Fruit fly (Drosophila melanogaster) whole organism: ENCODE measurements around the gene CG14961.

ENCODE experiments used
- CG8478 ChIP-seq: fragments of >200 bp; optimal IDR thresholded peaks from 2 replicates; lab custom pipeline; 2018; ENCODE audit warnings: inconsistent platforms
- Dll ChIP-seq: fragments of >200 bp; optimal IDR thresholded peaks from 2 replicates; lab custom pipeline; 2017
- EcR ChIP-seq, 2 experiments: fragments of >200 bp; optimal IDR thresholded peaks; 2 replicates each; lab custom pipeline; 2017; ENCODE audit warnings: missing biosample characterization in 2 of 2, missing genetic modification characterization in 2 of 2, missing genetic modification reagents in 2 of 2
- pan ChIP-seq: fragments of >200 bp; optimal IDR thresholded peaks from 2 replicates; lab custom pipeline; 2017
- psq ChIP-seq: fragments of >200 bp; optimal IDR thresholded peaks from 2 replicates; lab custom pipeline; 2017
- usp ChIP-seq: fragments of >200 bp; optimal IDR thresholded peaks from 2 replicates; lab custom pipeline; 2017; ENCODE audit warnings: missing biosample characterization, missing genetic modification characterization, mixed read lengths

- TF ChIP-seq Dll (lab: Kevin White, UChicago) (no peak), psq (lab: Kevin White, UChicago) (no peak), EcR (GFP tag; optimal IDR thresholded peaks at IDR 0.05; lab: Kevin White, UChicago) (no peak), pan (lab: Kevin White, UChicago) (no peak), usp (GFP tag; lab: Kevin White, UChicago) (no peak), CG8478 (lab: Kevin White, UChicago) (no peak)
These were observed 13.4 kb downstream of the CG14961 start for dm6 chr3L:3343260-3343659.
